Fruit fly (Drosophila melanogaster): ENCODE measurements around the gene CG6763.

The CG6763 gene

dm6 chr3R:23280806-23281257 lies 3.0 kb upstream of the CG6763 start, which contains the start of the genes orb and Cdc16 (continued):
- no peak for TF ChIP-seq Tbp (GFP tag; optimal IDR thresholded peaks at IDR 0.05)
- peak; percentile 87 for TF ChIP-seq CG15514 (GFP tag; optimal IDR thresholded peaks at IDR 0.05)
- peak; percentile 15 for TF ChIP-seq CG10274 (GFP tag; optimal IDR thresholded peaks at IDR 0.05)
- peak; percentile 77 for TF ChIP-seq cato (GFP tag; optimal IDR thresholded peaks at IDR 0.05; ENCODE audit: borderline replicate concordance)
- TF ChIP-seq Sry-β (GFP tag; optimal IDR thresholded peaks at IDR 0.05) = peak; percentile 26
- peak; percentile 90 for TF ChIP-seq CrebB (tag; optimal IDR thresholded peaks at IDR 0.05)
- TF ChIP-seq gem (tag; optimal IDR thresholded peaks at IDR 0.05) = peak; percentile 97
- TF ChIP-seq gsb-n (tag; optimal IDR thresholded peaks at IDR 0.05) = peak; percentile 92
- TF ChIP-seq CG14860 (GFP tag; IDR thresholded peaks at IDR 0.05; ENCODE audit: partially characterized antibody) = no peak
- peak; percentile 67 for TF ChIP-seq CG4404 (GFP tag; IDR thresholded peaks at IDR 0.05)
- no peak for TF ChIP-seq CG16813 (GFP tag; IDR thresholded peaks at IDR 0.05; ENCODE audit: partially characterized antibody)
- no peak for TF ChIP-seq tna (GFP tag; IDR thresholded peaks at IDR 0.05; ENCODE audit: partially characterized antibody)
- peak; percentile 94 for TF ChIP-seq CG11247 (GFP tag; IDR thresholded peaks at IDR 0.05)
- peak; percentile 95 for TF ChIP-seq Fer3 (tag; optimal IDR thresholded peaks at IDR 0.05)
- peak; percentile 76 for TF ChIP-seq CG16815 (GFP tag; optimal IDR thresholded peaks at IDR 0.05)
- peak; percentile 94 for TF ChIP-seq CG17328 (GFP tag; IDR thresholded peaks at IDR 0.05)
- TF ChIP-seq Hr78 (GFP tag; optimal IDR thresholded peaks at IDR 0.05) = no peak
- TF ChIP-seq CG4360 (GFP tag; IDR thresholded peaks at IDR 0.05) = peak; percentile 42
- TF ChIP-seq aop (GFP tag; IDR thresholded peaks at IDR 0.05) = peak; percentile 79
- TF ChIP-seq Dbx (GFP tag; IDR thresholded peaks at IDR 0.05) = peak; percentile 95
- TF ChIP-seq Dp (GFP tag; optimal IDR thresholded peaks at IDR 0.05) = peak; percentile 51
- TF ChIP-seq oc (tag; optimal IDR thresholded peaks at IDR 0.05) = peak; percentile 91
- no peak; the same call in 1 of the 2 replicates for TF ChIP-seq GATAe (GFP tag; conservative IDR thresholded peaks at IDR 0.05)
- peak; percentile 94 for TF ChIP-seq CG2678 (tag; optimal IDR thresholded peaks at IDR 0.05)
- 0 out of 3 replicates have a peak, but pooled peaks have one; percentile 22 for TF ChIP-seq Opbp (GFP tag; IDR thresholded peaks at IDR 0.05; ENCODE audit: partially characterized antibody)
- no peak for TF ChIP-seq cad (GFP tag; optimal IDR thresholded peaks at IDR 0.05)
- TF ChIP-seq toy (GFP tag; IDR thresholded peaks at IDR 0.05) = peak; percentile 75; the same call in 1 of the 2 replicates
- TF ChIP-seq Dfd (GFP tag; optimal IDR thresholded peaks at IDR 0.05) = no peak
- TF ChIP-seq slbo (GFP tag; IDR thresholded peaks at IDR 0.05) = peak; percentile 97
- peak; percentile 74 for TF ChIP-seq Lhr (GFP tag; optimal IDR thresholded peaks at IDR 0.05)
- TF ChIP-seq CG11093 (GFP tag; IDR thresholded peaks at IDR 0.05) = peak; percentile 66; the same call in 2 of the 3 replicates
- TF ChIP-seq crol (GFP tag; IDR thresholded peaks at IDR 0.05) = peak; percentile 54; the same call in 1 of the 2 replicates
- peak; percentile 96 for TF ChIP-seq unpg (GFP tag; optimal IDR thresholded peaks at IDR 0.05)
- peak; percentile 43 for TF ChIP-seq CG8359 (GFP tag; optimal IDR thresholded peaks at IDR 0.05; ENCODE audit: borderline replicate concordance)
- TF ChIP-seq CG15011 (GFP tag; optimal IDR thresholded peaks at IDR 0.05) = peak; percentile 80
- TF ChIP-seq CG9437 (GFP tag; optimal IDR thresholded peaks at IDR 0.05) = peak; percentile 74
- TF ChIP-seq CG7987 (GFP tag; optimal IDR thresholded peaks at IDR 0.05) = peak; percentile 77
- TF ChIP-seq pb (GFP tag; optimal IDR thresholded peaks at IDR 0.05) = peak; percentile 23
- peak; percentile 91 for TF ChIP-seq CG7556 (GFP tag; optimal IDR thresholded peaks at IDR 0.05)
- no peak for TF ChIP-seq cg (GFP tag; optimal IDR thresholded peaks at IDR 0.05)
- TF ChIP-seq CG4328 (GFP tag; optimal IDR thresholded peaks at IDR 0.05) = peak; percentile 71
- no peak for TF ChIP-seq sima (GFP tag; optimal IDR thresholded peaks at IDR 0.05)
- peak; percentile 92 for TF ChIP-seq CG1602 (GFP tag; optimal IDR thresholded peaks at IDR 0.05)
- peak; percentile 55 for TF ChIP-seq MESR4 (GFP tag; optimal IDR thresholded peaks at IDR 0.05)
- peak; percentile 46 for TF ChIP-seq CG17802 (tag; optimal IDR thresholded peaks at IDR 0.05)
- TF ChIP-seq sob (GFP tag; IDR thresholded peaks at IDR 0.05) = peak; percentile 96
- TF ChIP-seq phol (tag; optimal IDR thresholded peaks at IDR 0.05) = peak; percentile 92
- TF ChIP-seq Antp (GFP tag; optimal IDR thresholded peaks at IDR 0.05) = peak; percentile 70
- TF ChIP-seq hbn (GFP tag; IDR thresholded peaks at IDR 0.05; ENCODE audit: partially characterized antibody) = no peak; the same call in 1 of the 2 replicates

Data from whole organism, embryonic.